Worm (Caenorhabditis elegans) whole organism, early embryonic: ENCODE data around the gene cisd-1.

Source experiments
- B0310.2 ChIP-seq: sonication (generic microtip); optimal IDR thresholded peaks from 2 replicates; lab custom pipeline; 2016; ENCODE audit warnings: mild to moderate bottlenecking, missing genetic modification characterization, missing compliant biosample characterization
- F13C5.2 ChIP-seq: sonication (generic microtip); optimal IDR thresholded peaks from 2 replicates; lab custom pipeline; 2017; ENCODE audit warnings: mild to moderate bottlenecking, missing genetic modification characterization, inconsistent platforms, missing compliant biosample characterization
- ama-1 ChIP-seq: fragments of 150-350 bp; optimal IDR thresholded peaks from 2 replicates; lab custom pipeline; 2014
- ceh-13 ChIP-seq: fragments of 200-800 bp; sonication (Bioruptor generic); optimal IDR thresholded peaks from 2 replicates; lab custom pipeline; 2018; ENCODE audit warnings: mild to moderate bottlenecking, missing genetic modification characterization, missing compliant biosample characterization
- ets-7 ChIP-seq: sonication (generic microtip); optimal IDR thresholded peaks from 2 replicates; lab custom pipeline; 2016; ENCODE audit warnings: missing genotype, missing genetic modification characterization, missing compliant biosample characterization
- flt-1 ChIP-seq: fragments of 200-800 bp; sonication (Bioruptor generic); IDR thresholded peaks from 2 replicates; pipeline ENCODE4 v1.3.6; 2022; ENCODE audit warnings: missing genetic modification characterization, missing compliant biosample characterization
- hmbx-1 ChIP-seq: sonication (generic microtip); optimal IDR thresholded peaks from 2 replicates; lab custom pipeline; 2016; ENCODE audit warnings: mild to moderate bottlenecking, missing genetic modification characterization, missing compliant biosample characterization
- hmg-4 ChIP-seq: fragments of 200-800 bp; sonication (Bioruptor generic); optimal IDR thresholded peaks from 2 replicates; lab custom pipeline; 2018; ENCODE audit warnings: mild to moderate bottlenecking, missing genetic modification characterization, missing compliant biosample characterization
- scrt-1 ChIP-seq: fragments of 200-800 bp; sonication (Bioruptor generic); IDR thresholded peaks from 2 replicates; pipeline ENCODE4 v1.3.6; 2022; ENCODE audit warnings: missing genetic modification characterization, missing compliant biosample characterization
- sea-1 ChIP-seq: fragments of 200-800 bp; sonication (Bioruptor generic); conservative IDR thresholded peaks from 2 replicates; pipeline ENCODE4 v1.3.6; 2022; ENCODE audit warnings: missing genetic modification characterization, missing compliant biosample characterization
- tbx-11 ChIP-seq: fragments of 200-800 bp; sonication (Bioruptor generic); IDR thresholded peaks from 2 replicates; pipeline ENCODE4 v1.3.6; 2022; ENCODE audit warnings: missing genetic modification characterization, missing compliant biosample characterization
- tbx-37 ChIP-seq: fragments of 200-800 bp; sonication (Bioruptor generic); conservative IDR thresholded peaks from 2 replicates; pipeline ENCODE4 v1.3.6; 2022; ENCODE audit warnings: missing genetic modification reagents, missing genetic modification characterization, missing compliant biosample characterization

DNA sequence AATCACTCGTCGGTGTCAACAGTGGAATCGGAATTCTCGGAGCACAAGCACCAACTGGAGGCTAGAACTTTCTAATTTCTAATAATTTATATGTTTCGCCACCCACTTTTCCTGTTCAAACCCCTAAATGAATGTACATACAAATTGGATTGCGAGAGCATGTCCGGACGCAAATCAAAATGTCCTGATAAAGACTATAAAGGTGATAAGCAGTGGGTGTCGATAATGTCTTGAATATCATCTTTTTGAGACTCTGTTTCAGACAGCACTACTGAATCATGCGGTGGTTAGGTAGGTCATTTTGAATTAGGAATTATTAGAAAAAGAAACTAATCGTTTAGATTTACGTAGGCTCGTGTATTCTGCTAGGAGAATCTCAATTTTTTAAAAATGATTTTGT lies 20.7 kb downstream of the cisd-1 start, which contains the start of gene W02B12.1:
- no peak for TF ChIP-seq ama-1 (lab: Kevin White, UChicago)
- no peak for TF ChIP-seq tbx-11 (GFP tag; lab: Robert Waterston, UW)
- TF ChIP-seq sea-1 (GFP tag; lab: Robert Waterston, UW), result no peak
- TF ChIP-seq tbx-37 (GFP tag; lab: Robert Waterston, UW), result no peak
- no peak for TF ChIP-seq hmbx-1
- TF ChIP-seq ets-7 (tag; lab: Kevin White, UChicago), result no peak
- no peak for TF ChIP-seq B0310.2 (tag; lab: Kevin White, UChicago)
- no peak for TF ChIP-seq scrt-1 (GFP tag; lab: Robert Waterston, UW)
- no peak for TF ChIP-seq ceh-13 (GFP tag; lab: Kevin White, UChicago)
- TF ChIP-seq flt-1 (GFP tag; lab: Robert Waterston, UW), result no peak
- no peak for TF ChIP-seq hmg-4 (GFP tag; lab: Kevin White, UChicago)
- TF ChIP-seq F13C5.2 (tag; lab: Kevin White, UChicago), result no peak
